Worm (Caenorhabditis elegans) whole organism, L1 larva: Measurements from ENCODE around the gene btb-14.

Source experiments
- C04F5.9 ChIP-seq: sonication (generic microtip); optimal IDR thresholded peaks from 2 replicates; lab custom pipeline; 2016; ENCODE audit warnings: missing genetic modification characterization, missing compliant biosample characterization
- C16A3.4 ChIP-seq: fragments of 150-350 bp; optimal IDR thresholded peaks from 2 replicates; lab custom pipeline; 2014; ENCODE audit warnings: missing biosample characterization, missing genetic modification characterization
- F16B12.6 ChIP-seq: fragments of 150-350 bp; optimal IDR thresholded peaks from 2 replicates; lab custom pipeline; 2014; ENCODE audit warnings: missing biosample characterization, missing genetic modification characterization
- Y116A8C.19 ChIP-seq: sonication (generic microtip); optimal IDR thresholded peaks from 2 replicates; lab custom pipeline; 2016; ENCODE audit warnings: missing compliant biosample characterization, missing genetic modification characterization, borderline replicate concordance
- blmp-1 ChIP-seq: fragments of 150-350 bp; optimal IDR thresholded peaks from 2 replicates; lab custom pipeline; 2014; ENCODE audit warnings: missing biosample characterization, missing genetic modification characterization
- ceh-90 ChIP-seq: sonication (generic microtip); optimal IDR thresholded peaks from 2 replicates; lab custom pipeline; 2016; ENCODE audit warnings: missing genetic modification characterization, missing compliant biosample characterization
- ces-1 ChIP-seq: fragments of 150-350 bp; optimal IDR thresholded peaks from 2 replicates; lab custom pipeline; 2014; ENCODE audit warnings: missing biosample characterization, missing genetic modification reagents, missing genetic modification characterization
- dpl-1 ChIP-seq, 3 experiments: fragments of 150-350 bp in 2 of 3; sonication (generic microtip) in 1 of 3; optimal IDR thresholded peaks; 2 replicates each; lab custom pipeline; 2014 to 2017; ENCODE audit warnings: missing biosample characterization in 3 of 3, missing genetic modification characterization in 3 of 3, missing genetic modification reagents in 3 of 3
- dsc-1 ChIP-seq: sonication (generic microtip); optimal IDR thresholded peaks from 2 replicates; lab custom pipeline; 2016; ENCODE audit warnings: mild to moderate bottlenecking, missing genetic modification characterization, missing compliant biosample characterization
- efl-1 ChIP-seq, 4 experiments: fragments of 150-350 bp; optimal IDR thresholded peaks in 3 of 4; peaks in 1 of 4; 1 replicate in 1 of 4; 2 replicates in 3 of 4; lab custom pipeline; 2014; ENCODE audit warnings: missing biosample characterization in 2 of 4, missing genetic modification characterization in 2 of 4, missing genetic modification reagents in 2 of 4
- efl-3 ChIP-seq: fragments of 200-800 bp; sonication (Bioruptor generic); optimal IDR thresholded peaks from 2 replicates; lab custom pipeline; 2018; ENCODE audit warnings: mild to moderate bottlenecking, missing genetic modification characterization, missing compliant biosample characterization
- egl-13 ChIP-seq: sonication (generic microtip); optimal IDR thresholded peaks from 2 replicates; lab custom pipeline; 2016; ENCODE audit warnings: missing genotype, missing genetic modification reagents, missing genetic modification characterization, missing compliant biosample characterization
- egl-27 ChIP-seq, 2 experiments: fragments of 150-350 bp in 1 of 2; sonication (generic microtip); optimal IDR thresholded peaks; 3 replicates each; lab custom pipeline; 2017 to 2018; ENCODE audit warnings: missing biosample characterization in 2 of 2, missing genetic modification characterization in 2 of 2, missing genetic modification reagents in 2 of 2
- ets-5 ChIP-seq: fragments of 200-800 bp; sonication (Bioruptor generic); IDR thresholded peaks from 2 replicates; pipeline ENCODE4 v1.3.6; 2022; ENCODE audit warnings: missing genetic modification characterization, missing compliant biosample characterization
- fkh-10 ChIP-seq: sonication (generic microtip); optimal IDR thresholded peaks from 2 replicates; lab custom pipeline; 2017; ENCODE audit warnings: missing biosample characterization, missing genetic modification reagents, missing genetic modification characterization
- fkh-4 ChIP-seq: sonication (generic microtip); optimal IDR thresholded peaks from 2 replicates; lab custom pipeline; 2016; ENCODE audit warnings: missing compliant biosample characterization, missing genetic modification characterization, borderline replicate concordance
- hlh-17 ChIP-seq: fragments of 200-800 bp; sonication (Bioruptor generic); optimal IDR thresholded peaks from 2 replicates; lab custom pipeline; 2018; ENCODE audit warnings: missing genetic modification characterization, mild to moderate bottlenecking, missing compliant biosample characterization, moderate library complexity, borderline replicate concordance
- hlh-4 ChIP-seq: sonication (generic microtip); optimal IDR thresholded peaks from 2 replicates; lab custom pipeline; 2016; ENCODE audit warnings: mild to moderate bottlenecking, missing genetic modification characterization, missing compliant biosample characterization
- hpl-2 ChIP-seq: fragments of 150-350 bp; optimal IDR thresholded peaks from 2 replicates; lab custom pipeline; 2014; ENCODE audit warnings: missing biosample characterization, missing genetic modification reagents, missing genetic modification characterization
- irx-1 ChIP-seq: sonication (generic microtip); optimal IDR thresholded peaks from 2 replicates; lab custom pipeline; 2016; ENCODE audit warnings: missing genetic modification characterization, missing compliant biosample characterization
- jun-1 ChIP-seq: fragments of 150-350 bp; optimal IDR thresholded peaks from 2 replicates; lab custom pipeline; 2014; ENCODE audit warnings: missing biosample characterization, missing genetic modification reagents, missing genetic modification characterization
- lin-13 ChIP-seq: fragments of 150-350 bp; optimal IDR thresholded peaks from 2 replicates; lab custom pipeline; 2014; ENCODE audit warnings: missing biosample characterization, missing genetic modification reagents, missing genetic modification characterization
- lin-35 ChIP-seq, 2 experiments: fragments of 150-350 bp; optimal IDR thresholded peaks; 2 replicates each; lab custom pipeline; 2014; ENCODE audit warnings: missing biosample characterization in 2 of 2, missing genetic modification characterization in 2 of 2, missing genetic modification reagents in 2 of 2
- lin-39 ChIP-seq: fragments of 150-350 bp; optimal IDR thresholded peaks from 2 replicates; lab custom pipeline; 2014; ENCODE audit warnings: missing biosample characterization, missing genetic modification reagents, missing genetic modification characterization
- lir-3 ChIP-seq: sonication (generic microtip); optimal IDR thresholded peaks from 2 replicates; lab custom pipeline; 2016; ENCODE audit warnings: mild to moderate bottlenecking, missing genetic modification characterization, moderate library complexity, missing compliant biosample characterization; ENCODE audit not compliant: poor library complexity
- lsy-2 ChIP-seq, 2 experiments: fragments of 150-350 bp; optimal IDR thresholded peaks; 2 replicates each; lab custom pipeline; 2014; ENCODE audit warnings: missing biosample characterization in 2 of 2, missing genetic modification characterization in 2 of 2
- mab-9 ChIP-seq: fragments of 200-800 bp; sonication (Bioruptor generic); IDR thresholded peaks from 2 replicates; pipeline ENCODE4 v1.3.6; 2022; ENCODE audit warnings: missing genetic modification reagents, missing genetic modification characterization, missing compliant biosample characterization
- mep-1 ChIP-seq: fragments of 150-350 bp; optimal IDR thresholded peaks from 2 replicates; lab custom pipeline; 2014; ENCODE audit warnings: missing biosample characterization, missing genetic modification characterization
- nhr-11 ChIP-seq: fragments of 150-350 bp; optimal IDR thresholded peaks from 2 replicates; lab custom pipeline; 2014; ENCODE audit warnings: missing biosample characterization, missing genetic modification characterization
- nhr-12 ChIP-seq: sonication (generic microtip); optimal IDR thresholded peaks from 2 replicates; lab custom pipeline; 2017; ENCODE audit warnings: missing biosample characterization, missing genetic modification characterization
- nhr-20 ChIP-seq: sonication (generic microtip); optimal IDR thresholded peaks from 2 replicates; lab custom pipeline; 2016; ENCODE audit warnings: mild to moderate bottlenecking, missing genetic modification characterization, missing compliant biosample characterization
- nhr-237 ChIP-seq: fragments of 150-350 bp; optimal IDR thresholded peaks from 2 replicates; lab custom pipeline; 2014; ENCODE audit warnings: missing biosample characterization, missing genetic modification characterization
- nhr-28 ChIP-seq: fragments of 150-350 bp; optimal IDR thresholded peaks from 2 replicates; lab custom pipeline; 2014; ENCODE audit warnings: missing biosample characterization, missing genetic modification characterization
- nhr-76 ChIP-seq: sonication (generic microtip); optimal IDR thresholded peaks from 2 replicates; lab custom pipeline; 2017; ENCODE audit warnings: missing biosample characterization, missing genetic modification characterization
- nhr-77 ChIP-seq: fragments of 150-350 bp; optimal IDR thresholded peaks from 2 replicates; lab custom pipeline; 2014; ENCODE audit warnings: missing biosample characterization, missing genetic modification characterization
- nhr-84 ChIP-seq: sonication (generic microtip); optimal IDR thresholded peaks from 2 replicates; lab custom pipeline; 2017; ENCODE audit warnings: missing biosample characterization, missing genetic modification characterization
- nhr-85 ChIP-seq: sonication (generic microtip); peaks from one replicate; lab custom pipeline; 2016; ENCODE audit warnings: missing genetic modification characterization, inconsistent platforms, missing compliant biosample characterization
- nhr-90 ChIP-seq: sonication (generic microtip); optimal IDR thresholded peaks from 2 replicates; lab custom pipeline; 2016; ENCODE audit warnings: mild to moderate bottlenecking, missing genetic modification characterization, missing compliant biosample characterization; ENCODE audit not compliant: poor library complexity
- pax-3 ChIP-seq: fragments of 200-800 bp; sonication (Bioruptor generic); optimal IDR thresholded peaks from 2 replicates; lab custom pipeline; 2018; ENCODE audit warnings: mild to moderate bottlenecking, missing genetic modification characterization, moderate library complexity, missing compliant biosample characterization
- rnt-1 ChIP-seq: sonication (generic microtip); optimal IDR thresholded peaks from 2 replicates; lab custom pipeline; 2016; ENCODE audit warnings: mild to moderate bottlenecking, missing genetic modification characterization, moderate library complexity, missing compliant biosample characterization
- skn-1 ChIP-seq: fragments of 150-350 bp; optimal IDR thresholded peaks from 2 replicates; lab custom pipeline; 2014; ENCODE audit warnings: missing biosample characterization, missing genetic modification characterization
- snu-23 ChIP-seq: sonication (generic microtip); optimal IDR thresholded peaks from 2 replicates; lab custom pipeline; 2016; ENCODE audit warnings: missing genetic modification characterization, missing compliant biosample characterization
- sox-4 ChIP-seq: sonication (generic microtip); optimal IDR thresholded peaks from 2 replicates; lab custom pipeline; 2016; ENCODE audit warnings: missing genetic modification characterization, missing compliant biosample characterization
- sptf-1 ChIP-seq: fragments of 150-350 bp; optimal IDR thresholded peaks from 2 replicates; lab custom pipeline; 2014; ENCODE audit warnings: missing biosample characterization, missing genetic modification characterization
- sup-37 ChIP-seq: fragments of 200-800 bp; sonication (Bioruptor generic); optimal IDR thresholded peaks from 2 replicates; lab custom pipeline; 2018; ENCODE audit warnings: mild to moderate bottlenecking, missing genetic modification characterization, missing compliant biosample characterization
- tbx-2 ChIP-seq: sonication (generic microtip); optimal IDR thresholded peaks from 2 replicates; lab custom pipeline; 2016; ENCODE audit warnings: missing genetic modification characterization, missing compliant biosample characterization
- unc-130 ChIP-seq: fragments of 150-350 bp; optimal IDR thresholded peaks from 2 replicates; lab custom pipeline; 2017; ENCODE audit warnings: missing biosample characterization, missing genetic modification characterization, inconsistent platforms
- unc-62 ChIP-seq: fragments of 150-350 bp; optimal IDR thresholded peaks from 2 replicates; lab custom pipeline; 2014; ENCODE audit warnings: missing biosample characterization, missing genetic modification reagents, missing genetic modification characterization
- unc-86 ChIP-seq: sonication (generic microtip); optimal IDR thresholded peaks from 2 replicates; lab custom pipeline; 2016; ENCODE audit warnings: missing genetic modification characterization, missing compliant biosample characterization
- vab-15 ChIP-seq: sonication (generic microtip); optimal IDR thresholded peaks from 2 replicates; lab custom pipeline; 2017; ENCODE audit warnings: missing genotype, mild to moderate bottlenecking, missing genetic modification characterization, missing compliant biosample characterization
- xbp-1 ChIP-seq: sonication (generic microtip); optimal IDR thresholded peaks from 2 replicates; lab custom pipeline; 2016; ENCODE audit warnings: missing genetic modification characterization, missing compliant biosample characterization
- zag-1 ChIP-seq: fragments of 150-350 bp; optimal IDR thresholded peaks from 2 replicates; lab custom pipeline; 2014; ENCODE audit warnings: missing biosample characterization, missing genetic modification characterization
- zip-4 ChIP-seq: fragments of 200-800 bp; sonication (Bioruptor generic); optimal IDR thresholded peaks from 2 replicates; lab custom pipeline; 2018; ENCODE audit warnings: mild to moderate bottlenecking, missing genetic modification characterization, moderate library complexity, missing compliant biosample characterization

Gene btb-14

DNA sequence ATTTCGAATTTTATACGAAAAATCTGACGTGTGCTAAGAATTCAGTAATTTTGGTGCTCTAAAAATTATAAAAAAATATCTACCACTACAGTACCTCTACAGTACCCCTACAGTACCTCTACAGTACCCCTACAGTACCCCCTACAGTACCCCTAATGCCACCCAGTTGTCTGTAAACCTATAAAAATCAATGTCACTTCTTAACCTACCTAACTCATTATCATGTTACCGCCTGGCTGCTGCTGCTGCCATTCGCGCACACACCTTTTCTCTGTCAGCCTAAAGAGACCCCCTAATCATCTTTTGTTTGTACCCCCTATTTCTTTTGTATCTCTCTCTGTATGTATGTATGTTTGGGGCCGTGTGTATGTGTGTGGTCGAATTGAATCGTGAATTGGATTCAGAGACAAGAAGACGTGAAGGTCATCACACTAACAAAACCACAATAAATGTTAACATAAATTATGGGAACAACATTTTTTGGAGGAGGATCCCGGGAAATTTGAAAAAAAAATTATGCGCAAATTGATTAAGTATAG lies 32.5 kb upstream of the btb-14 start:
- TF ChIP-seq tbx-2 (tag; lab: Kevin White, UChicago) (no peak), ceh-90 (tag; lab: Kevin White, UChicago) (no peak), nhr-85 (peak; percentile 83), fkh-4 (tag; lab: Kevin White, UChicago) (no peak), fkh-10 (no peak), xbp-1 (tag; lab: Kevin White, UChicago) (no peak), nhr-12 (no peak), C16A3.4 (tag; lab: Kevin White, UChicago) (no peak), lir-3 (tag; lab: Kevin White, UChicago) (no peak), dsc-1 (tag; lab: Kevin White, UChicago) (no peak), skn-1 (tag; lab: Kevin White, UChicago) (no peak), mab-9 (no peak), hlh-17 (no peak), efl-3 (GFP tag; lab: Kevin White, UChicago) (no peak), pax-3 (tag; lab: Kevin White, UChicago) (no peak), nhr-20 (tag; lab: Kevin White, UChicago) (peak; percentile 13), ces-1 (GFP tag; lab: Kevin White, UChicago) (no peak), lin-13 (GFP tag; lab: Kevin White, UChicago) (no peak), sup-37 (GFP tag; lab: Kevin White, UChicago) (no peak), snu-23 (GFP tag; lab: Kevin White, UChicago) (peak; percentile 40), hlh-4 (tag; lab: Kevin White, UChicago) (no peak), rnt-1 (no peak), efl-1 (optimal IDR thresholded peaks at IDR 0.05; lab: Kevin White, UChicago) (no peak), efl-1 (GFP tag; optimal IDR thresholded peaks at IDR 0.05 in 1 of 2; lab: Kevin White, UChicago) (no peak), nhr-11 (tag; lab: Kevin White, UChicago) (no peak), nhr-28 (no peak), zag-1 (tag; lab: Kevin White, UChicago) (no peak), lin-35 (GFP tag; optimal IDR thresholded peaks at IDR 0.05; lab: Kevin White, UChicago) (peak in 1 of 2 experiments; percentile 17), lsy-2 (tag; optimal IDR thresholded peaks at IDR 0.05; lab: Kevin White, UChicago) (peak in 1 of 2 experiments; percentile 72), irx-1 (tag; lab: Kevin White, UChicago) (no peak), ets-5 (GFP tag; lab: Robert Waterston, UW) (no peak), nhr-84 (tag; lab: Kevin White, UChicago) (no peak), unc-62 (GFP tag; lab: Kevin White, UChicago) (no peak), mep-1 (tag; lab: Kevin White, UChicago) (peak; percentile 34), hpl-2 (no peak), C04F5.9 (tag; lab: Kevin White, UChicago) (no peak), vab-15 (tag; lab: Kevin White, UChicago) (no peak), dpl-1 (GFP tag; optimal IDR thresholded peaks at IDR 0.05; lab: Kevin White, UChicago) (no peak), zip-4 (GFP tag; lab: Kevin White, UChicago) (no peak), sptf-1 (tag; lab: Kevin White, UChicago) (no peak), nhr-237 (no peak), jun-1 (tag; lab: Kevin White, UChicago) (no peak), nhr-76 (tag; lab: Kevin White, UChicago) (no peak), blmp-1 (tag; lab: Kevin White, UChicago) (peak; percentile 12), lin-39 (tag; lab: Kevin White, UChicago) (no peak), unc-86 (no peak), nhr-90 (no peak), sox-4 (tag; lab: Kevin White, UChicago) (no peak), egl-27 (tag; optimal IDR thresholded peaks at IDR 0.05; lab: Kevin White, UChicago) (no peak), Y116A8C.19 (no peak), F16B12.6 (no peak), nhr-77 (tag; lab: Kevin White, UChicago) (no peak), egl-13 (tag; lab: Kevin White, UChicago) (no peak), unc-130 (tag; lab: Kevin White, UChicago) (no peak)
